Fruit fly (Drosophila melanogaster) whole organism, embryonic: Measurements from ENCODE around the gene Pink1.
A peak's percentile ranks its signal among the peaks of the same experiment; 100 is the strongest.

ENCODE experiments used
- Aef1 ChIP-seq: fragments of 200-800 bp; sonication (Bioruptor generic); IDR thresholded peaks from 3 replicates; pipeline ENCODE4 v1.3.6; 2022; ENCODE audit warnings: missing biosample characterization, missing genetic modification characterization
- Awh ChIP-seq: fragments of 200-800 bp; sonication (Bioruptor generic); IDR thresholded peaks from 2 replicates; pipeline ENCODE4, ENCODE4 v1.3.6; 2022; ENCODE audit warnings: missing biosample characterization, missing genetic modification characterization
- CG11456 ChIP-seq: fragments of 200-800 bp; sonication (Bioruptor generic); IDR thresholded peaks from 3 replicates; pipeline ENCODE4 v1.3.6; 2022; ENCODE audit warnings: missing biosample characterization, missing genetic modification characterization
- CG11723 ChIP-seq: fragments of 200-800 bp; sonication (Bioruptor generic); optimal IDR thresholded peaks from 2 replicates; lab custom pipeline; 2017; ENCODE audit warnings: missing biosample characterization, mild to moderate bottlenecking, missing genetic modification characterization
- CG1233 ChIP-seq: fragments of 200-800 bp; sonication (Bioruptor generic); optimal IDR thresholded peaks from 4 replicates; lab custom pipeline; 2018; ENCODE audit warnings: missing biosample characterization, mild to moderate bottlenecking, missing genetic modification characterization
- CG12769 ChIP-seq: fragments of 200-800 bp; sonication (Bioruptor generic); optimal IDR thresholded peaks from 2 replicates; lab custom pipeline; 2019; ENCODE audit warnings: missing biosample characterization, mild to moderate bottlenecking, missing genetic modification characterization, moderate library complexity
- CG13424 ChIP-seq: fragments of 200-800 bp; sonication (Bioruptor generic); optimal IDR thresholded peaks from 2 replicates; lab custom pipeline; 2019; ENCODE audit warnings: missing biosample characterization, mild to moderate bottlenecking, missing genetic modification characterization, moderate library complexity
- CG14667 ChIP-seq: fragments of 200-800 bp; sonication (Bioruptor generic); IDR thresholded peaks from 2 replicates; pipeline ENCODE4 v1.3.6; 2022; ENCODE audit warnings: missing biosample characterization, missing genetic modification characterization
- CG1603 ChIP-seq: fragments of 200-800 bp; sonication (Bioruptor generic); optimal IDR thresholded peaks from 2 replicates; lab custom pipeline; 2019; ENCODE audit warnings: missing biosample characterization, mild to moderate bottlenecking, missing genetic modification characterization, moderate library complexity
- CG1647 ChIP-seq: fragments of 200-800 bp; sonication (Bioruptor generic); optimal IDR thresholded peaks from 3 replicates; lab custom pipeline; 2016; ENCODE audit warnings: missing biosample characterization, missing genetic modification characterization
- CG16779 ChIP-seq: fragments of 200-800 bp; sonication (Bioruptor generic); IDR thresholded peaks from 2 replicates; pipeline ENCODE4 v1.3.6; 2022; ENCODE audit warnings: missing biosample characterization, missing genetic modification characterization
- CG17802 ChIP-seq: fragments of 200-800 bp; sonication (Bioruptor generic); optimal IDR thresholded peaks from 2 replicates; lab custom pipeline; 2018; ENCODE audit warnings: missing biosample characterization, mild to moderate bottlenecking, missing genetic modification characterization, moderate library complexity
- CG18476 ChIP-seq: fragments of 200-800 bp; sonication (Bioruptor generic); optimal IDR thresholded peaks from 2 replicates; lab custom pipeline; 2016; ENCODE audit warnings: missing biosample characterization, mild to moderate bottlenecking, missing genetic modification characterization
- CG2199 ChIP-seq: fragments of 200-800 bp; sonication (Bioruptor generic); IDR thresholded peaks from 3 replicates; pipeline ENCODE4 v1.3.6; 2022; ENCODE audit warnings: missing biosample characterization, missing genetic modification characterization
- CG3065 ChIP-seq: fragments of 200-800 bp; sonication (Bioruptor generic); optimal IDR thresholded peaks from 2 replicates; lab custom pipeline; 2016; ENCODE audit warnings: missing biosample characterization, missing genetic modification characterization
- CG31365 ChIP-seq: fragments of 200-800 bp; sonication (Bioruptor generic); optimal IDR thresholded peaks from 2 replicates; lab custom pipeline; 2018; ENCODE audit warnings: missing biosample characterization, mild to moderate bottlenecking, missing genetic modification characterization
- CG32532 ChIP-seq: fragments of 200-800 bp; sonication (Bioruptor generic); IDR thresholded peaks from 2 replicates; pipeline ENCODE4 v1.3.6; 2022; ENCODE audit warnings: missing biosample characterization, missing genetic modification characterization
- CG32772 ChIP-seq: fragments of 200-800 bp; sonication (Bioruptor generic); IDR thresholded peaks from 2 replicates; pipeline ENCODE4 v1.3.6; 2022; ENCODE audit warnings: missing biosample characterization, missing genetic modification characterization
- CG33557 ChIP-seq: fragments of 200-800 bp; sonication (Bioruptor generic); optimal IDR thresholded peaks from 2 replicates; lab custom pipeline; 2019; ENCODE audit warnings: missing biosample characterization, mild to moderate bottlenecking, missing genetic modification characterization, moderate library complexity
- CG4360 ChIP-seq: fragments of 200-800 bp; sonication (Bioruptor generic); IDR thresholded peaks from 2 replicates; pipeline ENCODE4 v1.3.6; 2022; ENCODE audit warnings: missing biosample characterization, missing genetic modification characterization
- CG4730 ChIP-seq: fragments of 200-800 bp; sonication (Bioruptor generic); IDR thresholded peaks from 2 replicates; pipeline ENCODE4 v1.3.6; 2022; ENCODE audit warnings: missing biosample characterization, missing genetic modification characterization
- CG4820 ChIP-seq: fragments of 200-800 bp; sonication (Bioruptor generic); optimal IDR thresholded peaks from 3 replicates; lab custom pipeline; 2016; ENCODE audit warnings: missing biosample characterization, missing genetic modification characterization
- CG4854 ChIP-seq: fragments of 200-800 bp; sonication (Bioruptor generic); optimal IDR thresholded peaks from 2 replicates; lab custom pipeline; 2016; ENCODE audit warnings: missing biosample characterization, missing genetic modification characterization, inconsistent platforms
- CG6272 ChIP-seq: fragments of 200-800 bp; sonication (Bioruptor generic); IDR thresholded peaks from 2 replicates; pipeline ENCODE4 v1.3.6; 2022; ENCODE audit warnings: missing biosample characterization, missing genetic modification characterization
- CG6854 ChIP-seq: fragments of 200-800 bp; sonication (Bioruptor generic); optimal IDR thresholded peaks from 3 replicates; lab custom pipeline; 2017; ENCODE audit warnings: missing biosample characterization, mild to moderate bottlenecking, missing genetic modification characterization
- CG8089 ChIP-seq: fragments of 200-800 bp; sonication (Bioruptor generic); optimal IDR thresholded peaks from 3 replicates; lab custom pipeline; 2016; ENCODE audit warnings: missing biosample characterization, missing genetic modification characterization
- CG9817 ChIP-seq: fragments of 200-800 bp; sonication (Bioruptor generic); optimal IDR thresholded peaks from 2 replicates; lab custom pipeline; 2018; ENCODE audit warnings: missing biosample characterization, mild to moderate bottlenecking, missing genetic modification characterization, moderate library complexity
- Chrac-16 ChIP-seq: fragments of 200-800 bp; sonication (Bioruptor generic); optimal IDR thresholded peaks from 3 replicates; lab custom pipeline; 2016; ENCODE audit warnings: missing biosample characterization, missing genetic modification characterization
- Dbx ChIP-seq: fragments of 200-800 bp; sonication (Bioruptor generic); IDR thresholded peaks from 3 replicates; pipeline ENCODE4 v1.3.6; 2022; ENCODE audit warnings: missing biosample characterization, missing genetic modification characterization
- Dip3 ChIP-seq: fragments of 200-800 bp; sonication (Bioruptor generic); optimal IDR thresholded peaks from 3 replicates; lab custom pipeline; 2016; ENCODE audit warnings: missing biosample characterization, missing genetic modification characterization
- Drgx ChIP-seq: fragments of 200-800 bp; sonication (Bioruptor generic); IDR thresholded peaks from 2 replicates; pipeline ENCODE4 v1.3.6; 2022; ENCODE audit warnings: missing biosample characterization, missing genetic modification characterization
- Gug ChIP-seq: fragments of 200-800 bp; sonication (Bioruptor generic); IDR thresholded peaks from 4 replicates; pipeline ENCODE4 v1.3.6; 2022; ENCODE audit warnings: missing biosample characterization, missing genetic modification characterization
- Kr ChIP-seq: fragments of 200-800 bp; sonication (Bioruptor generic); optimal IDR thresholded peaks from 2 replicates; lab custom pipeline; 2017; ENCODE audit warnings: missing biosample characterization, mild to moderate bottlenecking, missing genetic modification characterization
- Mes4 ChIP-seq: fragments of 200-800 bp; sonication (Bioruptor generic); optimal IDR thresholded peaks from 2 replicates; lab custom pipeline; 2016; ENCODE audit warnings: missing biosample characterization, missing genetic modification characterization
- Six4 ChIP-seq: fragments of 200-800 bp; sonication (Bioruptor generic); optimal IDR thresholded peaks from 2 replicates; lab custom pipeline; 2016; ENCODE audit warnings: missing biosample characterization, missing genetic modification characterization
- Tbp ChIP-seq: fragments of >200 bp; optimal IDR thresholded peaks from 2 replicates; lab custom pipeline; 2018; ENCODE audit warnings: missing biosample characterization, missing genetic modification characterization
- bbx ChIP-seq: fragments of 200-800 bp; sonication (Bioruptor generic); IDR thresholded peaks from 2 replicates; pipeline ENCODE4 v1.3.6; 2022; ENCODE audit warnings: missing biosample characterization, missing genetic modification characterization; ENCODE audit not compliant: partially characterized antibody
- cwo ChIP-seq: fragments of 200-800 bp; sonication (Bioruptor generic); optimal IDR thresholded peaks from 3 replicates; lab custom pipeline; 2017; ENCODE audit warnings: missing biosample characterization, missing genetic modification characterization, mild to moderate bottlenecking, moderate library complexity, missing genetic modification reagents
- dm ChIP-seq: fragments of 200-800 bp; sonication (Bioruptor generic); optimal IDR thresholded peaks from 3 replicates; lab custom pipeline; 2016; ENCODE audit warnings: missing biosample characterization, missing genetic modification characterization
- en ChIP-seq: fragments of 200-800 bp; sonication (Bioruptor generic); optimal IDR thresholded peaks from 2 replicates; lab custom pipeline; 2016; ENCODE audit warnings: missing biosample characterization, missing genetic modification characterization
- fd96Cb ChIP-seq: fragments of 200-800 bp; sonication (Bioruptor generic); optimal IDR thresholded peaks from 2 replicates; lab custom pipeline; 2018; ENCODE audit warnings: missing biosample characterization, mild to moderate bottlenecking, missing genetic modification characterization, moderate library complexity
- fru ChIP-seq: fragments of >200 bp; optimal IDR thresholded peaks from 2 replicates; lab custom pipeline; 2017
- ftz-f1 ChIP-seq: fragments of 200-800 bp; sonication (Bioruptor generic); optimal IDR thresholded peaks from 2 replicates; lab custom pipeline; 2016; ENCODE audit warnings: missing biosample characterization, missing genetic modification characterization
- gcm ChIP-seq: fragments of 200-800 bp; sonication (Bioruptor generic); optimal IDR thresholded peaks from 2 replicates; lab custom pipeline; 2019; ENCODE audit warnings: missing biosample characterization, mild to moderate bottlenecking, missing genetic modification characterization, moderate library complexity
- gsb ChIP-seq: fragments of 200-800 bp; sonication (Bioruptor generic); IDR thresholded peaks from 2 replicates; pipeline ENCODE4 v1.3.6; 2022; ENCODE audit warnings: missing biosample characterization, missing genetic modification characterization
- klu ChIP-seq: fragments of 200-800 bp; sonication (Bioruptor generic); IDR thresholded peaks from 2 replicates; pipeline ENCODE4 v1.3.6; 2022; ENCODE audit warnings: missing biosample characterization, missing genetic modification characterization
- salm ChIP-seq: fragments of 200-800 bp; sonication (Bioruptor generic); optimal IDR thresholded peaks from 2 replicates; lab custom pipeline; 2018; ENCODE audit warnings: missing biosample characterization, mild to moderate bottlenecking, missing genetic modification characterization
- so ChIP-seq: fragments of 200-800 bp; sonication (Bioruptor generic); IDR thresholded peaks from 3 replicates; pipeline ENCODE4 v1.3.6; 2022; ENCODE audit warnings: missing biosample characterization, missing genetic modification characterization
- stc ChIP-seq: fragments of 200-800 bp; sonication (Bioruptor generic); IDR thresholded peaks from 2 replicates; pipeline ENCODE4 v1.3.6; 2022; ENCODE audit warnings: missing biosample characterization, missing genetic modification characterization
- tap ChIP-seq: fragments of 200-800 bp; optimal IDR thresholded peaks from 3 replicates; lab custom pipeline; 2019; ENCODE audit warnings: missing biosample characterization, mild to moderate bottlenecking, missing genetic modification characterization, moderate library complexity
- ttk ChIP-seq: fragments of 200-800 bp; sonication (Bioruptor generic); IDR thresholded peaks from 2 replicates; pipeline ENCODE4 v2.1.2; 2022; ENCODE audit warnings: missing biosample characterization, missing genetic modification characterization
- yki ChIP-seq: fragments of >200 bp; optimal IDR thresholded peaks from 3 replicates; lab custom pipeline; 2018
- z ChIP-seq: fragments of 200-800 bp; sonication (Bioruptor generic); IDR thresholded peaks from 3 replicates; pipeline ENCODE4 v1.3.6; 2022; ENCODE audit warnings: missing biosample characterization, missing genetic modification characterization

The Pink1 gene

dm6 chrX:6702028-6702433 lies 18.4 kb downstream of the Pink1 start (continued):
- TF ChIP-seq CG16779 (no peak), ttk (GFP tag; lab: Robert Waterston, UW) (peak; percentile 80), CG6272 (GFP tag; lab: Robert Waterston, UW) (0 out of 2 replicates have a peak, but pooled peaks have one; percentile 40), CG11456 (GFP tag; lab: Robert Waterston, UW) (no peak), CG4360 (GFP tag; lab: Robert Waterston, UW) (peak; percentile 30; the same call in 1 of the 2 replicates), CG32772 (GFP tag; lab: Robert Waterston, UW) (peak; percentile 65), Mes4 (GFP tag; lab: Kevin White, UChicago) (peak; percentile 58), CG14667 (0 out of 2 replicates have a peak, but pooled peaks have one; percentile 32), so (GFP tag; lab: Robert Waterston, UW) (peak; percentile 70; the same call in 1 of the 3 replicates), CG1603 (tag; lab: Kevin White, UChicago) (peak; percentile 64), Dip3 (no peak), gsb (GFP tag; lab: Robert Waterston, UW) (no peak), CG13424 (peak; percentile 73), CG1233 (GFP tag; lab: Kevin White, UChicago) (peak; percentile 46), CG17802 (tag; lab: Kevin White, UChicago) (peak; percentile 23), en (GFP tag; lab: Kevin White, UChicago) (peak; percentile 1), CG2199 (GFP tag; lab: Robert Waterston, UW) (no peak), Six4 (GFP tag; lab: Kevin White, UChicago) (peak; percentile 15), CG11723 (GFP tag; lab: Kevin White, UChicago) (peak; percentile 38), fru (lab: Kevin White, UChicago) (no peak), gcm (GFP tag; lab: Kevin White, UChicago) (peak; percentile 76), ftz-f1 (GFP tag; lab: Kevin White, UChicago) (no peak), Dbx (GFP tag; lab: Robert Waterston, UW) (no peak), CG31365 (tag; lab: Kevin White, UChicago) (no peak), salm (tag; lab: Kevin White, UChicago) (peak; percentile 41), CG18476 (GFP tag; lab: Kevin White, UChicago) (peak; percentile 67), Gug (GFP tag; lab: Robert Waterston, UW) (peak; percentile 45; the same call in 2 of the 4 replicates), CG1647 (GFP tag; lab: Kevin White, UChicago) (peak; percentile 1), Kr (GFP tag; lab: Kevin White, UChicago) (no peak), cwo (GFP tag; lab: Kevin White, UChicago) (peak; percentile 26), bbx (no peak), CG4730 (peak; percentile 19; the same call in 1 of the 2 replicates), Chrac-16 (GFP tag; lab: Kevin White, UChicago) (peak; percentile 17), yki (no peak), CG33557 (GFP tag; lab: Kevin White, UChicago) (peak; percentile 67), CG8089 (GFP tag; lab: Kevin White, UChicago) (peak; percentile 6), CG6854 (no peak), Aef1 (GFP tag; lab: Robert Waterston, UW) (peak; percentile 29; the same call in 1 of the 3 replicates), CG12769 (tag; lab: Kevin White, UChicago) (peak; percentile 25), stc (GFP tag; lab: Robert Waterston, UW) (peak; percentile 72), Awh (GFP tag; lab: Robert Waterston, UW) (peak; percentile 65), Tbp (GFP tag; lab: Kevin White, UChicago) (no peak), Drgx (GFP tag; lab: Robert Waterston, UW) (peak; percentile 88), CG4820 (GFP tag; lab: Kevin White, UChicago) (peak; percentile 29), CG9817 (tag; lab: Kevin White, UChicago) (peak; percentile 43), z (GFP tag; lab: Robert Waterston, UW) (no peak), fd96Cb (peak; percentile 81), CG4854 (GFP tag; lab: Kevin White, UChicago) (peak; percentile 11), tap (tag; lab: Kevin White, UChicago) (peak; percentile 69), klu (0 out of 2 replicates have a peak, but pooled peaks have one; percentile 28), CG3065 (no peak), dm (no peak), CG32532 (GFP tag; lab: Robert Waterston, UW) (peak; percentile 39; the same call in 1 of the 2 replicates)
